Fruit fly (Drosophila melanogaster) whole organism, embryonic: ENCODE data around the gene CG5104.
A peak's percentile ranks its signal among the peaks of the same experiment; 100 is the strongest.
"Not testable (repeated sequence)": the region's sequence is repeated elsewhere in the genome, so short reads cannot be mapped to it uniquely, and the experiment has no call there.

ENCODE experiments used
- Aef1 ChIP-seq: fragments of 200-800 bp; sonication (Bioruptor generic); IDR thresholded peaks from 3 replicates; pipeline ENCODE4 v1.3.6; 2022; ENCODE audit warnings: missing biosample characterization, missing genetic modification characterization
- Awh ChIP-seq: fragments of 200-800 bp; sonication (Bioruptor generic); IDR thresholded peaks from 2 replicates; pipeline ENCODE4, ENCODE4 v1.3.6; 2022; ENCODE audit warnings: missing biosample characterization, missing genetic modification characterization
- B-H1 ChIP-seq: fragments of 200-800 bp; sonication (Bioruptor generic); IDR thresholded peaks from 3 replicates; pipeline ENCODE4 v1.3.6; 2022; ENCODE audit warnings: missing biosample characterization, missing genetic modification characterization
- Blimp-1 ChIP-seq: fragments of 200-800 bp; sonication (Bioruptor generic); optimal IDR thresholded peaks from 3 replicates; lab custom pipeline; 2018; ENCODE audit warnings: missing biosample characterization, missing genetic modification characterization, mild to moderate bottlenecking, moderate library complexity, missing genetic modification reagents
- CG10979 ChIP-seq: fragments of 200-800 bp; sonication (Bioruptor generic); optimal IDR thresholded peaks from 2 replicates; lab custom pipeline; 2018; ENCODE audit warnings: missing biosample characterization, mild to moderate bottlenecking, missing genetic modification characterization, moderate library complexity
- CG12236 ChIP-seq: fragments of 200-800 bp; sonication (Bioruptor generic); optimal IDR thresholded peaks from 2 replicates; lab custom pipeline; 2016; ENCODE audit warnings: missing biosample characterization, missing genetic modification characterization
- CG12299 ChIP-seq: fragments of 200-800 bp; sonication (Bioruptor generic); optimal IDR thresholded peaks from 2 replicates; lab custom pipeline; 2018; ENCODE audit warnings: missing biosample characterization, mild to moderate bottlenecking, missing genetic modification characterization
- CG12659 ChIP-seq: fragments of 200-800 bp; sonication (Bioruptor generic); optimal IDR thresholded peaks from 3 replicates; lab custom pipeline; 2017; ENCODE audit warnings: mild to moderate bottlenecking, missing biosample characterization, missing genetic modification reagents, missing genetic modification characterization
- CG12769 ChIP-seq: fragments of 200-800 bp; sonication (Bioruptor generic); optimal IDR thresholded peaks from 2 replicates; lab custom pipeline; 2019; ENCODE audit warnings: missing biosample characterization, mild to moderate bottlenecking, missing genetic modification characterization, moderate library complexity
- CG12942 ChIP-seq: fragments of 200-800 bp; sonication (Bioruptor generic); optimal IDR thresholded peaks from 3 replicates; lab custom pipeline; 2016; ENCODE audit warnings: missing biosample characterization, missing genetic modification characterization
- CG2116 ChIP-seq: fragments of 200-800 bp; sonication (Bioruptor generic); optimal IDR thresholded peaks from 3 replicates; lab custom pipeline; 2018; ENCODE audit warnings: missing biosample characterization, mild to moderate bottlenecking, missing genetic modification characterization
- CG2889 ChIP-seq: fragments of 200-800 bp; sonication (Bioruptor generic); IDR thresholded peaks from 3 replicates; pipeline ENCODE4 v1.3.6; 2022; ENCODE audit warnings: missing biosample characterization, missing genetic modification characterization
- CG6272 ChIP-seq: fragments of 200-800 bp; sonication (Bioruptor generic); IDR thresholded peaks from 2 replicates; pipeline ENCODE4 v1.3.6; 2022; ENCODE audit warnings: missing biosample characterization, missing genetic modification characterization
- CG7271 ChIP-seq: fragments of 200-800 bp; sonication (Bioruptor generic); optimal IDR thresholded peaks from 2 replicates; lab custom pipeline; 2018; ENCODE audit warnings: missing biosample characterization, mild to moderate bottlenecking, missing genetic modification characterization, moderate library complexity
- CG7963 ChIP-seq: fragments of 200-800 bp; sonication (Bioruptor generic); IDR thresholded peaks from 3 replicates; pipeline ENCODE4 v1.3.6; 2022; ENCODE audit warnings: missing biosample characterization, missing genetic modification characterization; ENCODE audit not compliant: partially characterized antibody
- CG8089 ChIP-seq: fragments of 200-800 bp; sonication (Bioruptor generic); optimal IDR thresholded peaks from 3 replicates; lab custom pipeline; 2016; ENCODE audit warnings: missing biosample characterization, missing genetic modification characterization
- CG8924 ChIP-seq: fragments of 200-800 bp; optimal IDR thresholded peaks from 3 replicates; lab custom pipeline; 2019; ENCODE audit warnings: missing biosample characterization, mild to moderate bottlenecking, missing genetic modification characterization, moderate library complexity
- CG9215 ChIP-seq: fragments of 200-800 bp; sonication (Bioruptor generic); IDR thresholded peaks from 2 replicates; pipeline ENCODE4 v1.3.6; 2022; ENCODE audit warnings: missing biosample characterization, missing genetic modification characterization
- CG9932 ChIP-seq: fragments of 200-800 bp; sonication (Bioruptor generic); IDR thresholded peaks from 2 replicates; pipeline ENCODE4 v1.3.6; 2022; ENCODE audit warnings: missing biosample characterization, missing genetic modification characterization
- CTCF ChIP-seq: fragments of 200-800 bp; sonication (Bioruptor generic); optimal IDR thresholded peaks from 2 replicates; lab custom pipeline; 2017; ENCODE audit warnings: missing biosample characterization, mild to moderate bottlenecking, missing genetic modification characterization, moderate library complexity
- Camta ChIP-seq: fragments of 200-800 bp; sonication (Bioruptor generic); optimal IDR thresholded peaks from 2 replicates; lab custom pipeline; 2016; ENCODE audit warnings: missing biosample characterization, missing genetic modification characterization
- CoRest ChIP-seq: fragments of 200-800 bp; sonication (Bioruptor generic); optimal IDR thresholded peaks from 3 replicates; lab custom pipeline; 2018; ENCODE audit warnings: missing biosample characterization, mild to moderate bottlenecking, missing genetic modification characterization, moderate library complexity
- Dll ChIP-seq: fragments of 200-800 bp; sonication (Bioruptor generic); IDR thresholded peaks from 4 replicates; pipeline ENCODE4 v1.3.6; 2022; ENCODE audit warnings: missing biosample characterization, missing genetic modification characterization; ENCODE audit not compliant: partially characterized antibody
- Ets65A ChIP-seq: fragments of 200-800 bp; sonication (Bioruptor generic); peaks from one replicate; lab custom pipeline; 2016; ENCODE audit warnings: missing biosample characterization, missing genetic modification characterization
- Mes4 ChIP-seq: fragments of 200-800 bp; sonication (Bioruptor generic); optimal IDR thresholded peaks from 2 replicates; lab custom pipeline; 2016; ENCODE audit warnings: missing biosample characterization, missing genetic modification characterization
- Six4 ChIP-seq: fragments of 200-800 bp; sonication (Bioruptor generic); optimal IDR thresholded peaks from 2 replicates; lab custom pipeline; 2016; ENCODE audit warnings: missing biosample characterization, missing genetic modification characterization
- Sry-δ ChIP-seq: fragments of 200-800 bp; sonication (Bioruptor generic); optimal IDR thresholded peaks from 2 replicates; lab custom pipeline; 2016; ENCODE audit warnings: missing biosample characterization, missing genetic modification characterization
- abd-A ChIP-seq: fragments of 200-800 bp; sonication (Bioruptor generic); optimal IDR thresholded peaks from 3 replicates; lab custom pipeline; 2019; ENCODE audit warnings: missing biosample characterization, mild to moderate bottlenecking, missing genetic modification characterization, moderate library complexity
- ac ChIP-seq: fragments of 200-800 bp; sonication (Bioruptor generic); optimal IDR thresholded peaks from 3 replicates; lab custom pipeline; 2017; ENCODE audit warnings: missing biosample characterization, mild to moderate bottlenecking, missing genetic modification characterization
- amos ChIP-seq: fragments of 200-800 bp; sonication (Bioruptor generic); IDR thresholded peaks from 2 replicates; pipeline ENCODE4 v1.3.6; 2022; ENCODE audit warnings: missing biosample characterization, missing genetic modification characterization; ENCODE audit not compliant: partially characterized antibody
- bcd ChIP-seq: fragments of 200-800 bp; sonication (Bioruptor generic); optimal IDR thresholded peaks from 2 replicates; lab custom pipeline; 2017; ENCODE audit warnings: missing biosample characterization, mild to moderate bottlenecking, missing genetic modification characterization
- btn ChIP-seq: fragments of 200-800 bp; sonication (Bioruptor generic); optimal IDR thresholded peaks from 2 replicates; lab custom pipeline; 2016; ENCODE audit warnings: missing biosample characterization, missing genetic modification characterization
- disco-r ChIP-seq: fragments of 200-800 bp; sonication (Bioruptor generic); optimal IDR thresholded peaks from 2 replicates; lab custom pipeline; 2016; ENCODE audit warnings: missing biosample characterization, missing genetic modification characterization
- fd64A ChIP-seq: fragments of 200-800 bp; sonication (Bioruptor generic); optimal IDR thresholded peaks from 3 replicates; lab custom pipeline; 2018; ENCODE audit warnings: missing biosample characterization, mild to moderate bottlenecking, missing genetic modification characterization
- gt ChIP-seq: fragments of 200-800 bp; sonication (Bioruptor generic); IDR thresholded peaks from 2 replicates; pipeline ENCODE4 v1.3.6; 2022; ENCODE audit warnings: missing biosample characterization, missing genetic modification characterization
- hbn ChIP-seq: fragments of 200-800 bp; sonication (Bioruptor generic); IDR thresholded peaks from 2 replicates; pipeline ENCODE4 v1.3.6; 2022; ENCODE audit warnings: missing biosample characterization, missing genetic modification characterization; ENCODE audit not compliant: partially characterized antibody
- nerfin-1 ChIP-seq: fragments of 200-800 bp; sonication (Bioruptor generic); optimal IDR thresholded peaks from 3 replicates; lab custom pipeline; 2019; ENCODE audit warnings: missing biosample characterization, mild to moderate bottlenecking, missing genetic modification characterization, moderate library complexity
- nerfin-2 ChIP-seq: fragments of 200-800 bp; sonication (Bioruptor generic); IDR thresholded peaks from 2 replicates; pipeline ENCODE4 v1.3.6; 2022; ENCODE audit warnings: missing biosample characterization, missing genetic modification characterization; ENCODE audit not compliant: partially characterized antibody
- oc ChIP-seq: fragments of 200-800 bp; sonication (Bioruptor generic); optimal IDR thresholded peaks from 2 replicates; lab custom pipeline; 2018; ENCODE audit warnings: missing biosample characterization, mild to moderate bottlenecking, missing genetic modification characterization, moderate library complexity
- otp ChIP-seq: fragments of 200-800 bp; sonication (Bioruptor generic); IDR thresholded peaks from 3 replicates; pipeline ENCODE4, ENCODE4 v1.3.6; 2022; ENCODE audit warnings: missing biosample characterization, missing genetic modification characterization
- schlank ChIP-seq: fragments of 200-800 bp; sonication (Bioruptor generic); optimal IDR thresholded peaks from 2 replicates; lab custom pipeline; 2018; ENCODE audit warnings: missing biosample characterization, mild to moderate bottlenecking, missing genetic modification characterization
- sd ChIP-seq: fragments of 200-800 bp; sonication (Bioruptor generic); optimal IDR thresholded peaks from 3 replicates; lab custom pipeline; 2018; ENCODE audit warnings: missing biosample characterization, mild to moderate bottlenecking, missing genetic modification characterization, moderate library complexity
- sima ChIP-seq: fragments of 200-800 bp; sonication (Bioruptor generic); optimal IDR thresholded peaks from 2 replicates; lab custom pipeline; 2016; ENCODE audit warnings: missing biosample characterization, missing genetic modification characterization
- tna ChIP-seq: fragments of 200-800 bp; sonication (Bioruptor generic); IDR thresholded peaks from 2 replicates; pipeline ENCODE4 v1.3.6; 2022; ENCODE audit warnings: missing biosample characterization, missing genetic modification characterization; ENCODE audit not compliant: partially characterized antibody
- zen2 ChIP-seq: fragments of 200-800 bp; sonication (Bioruptor generic); IDR thresholded peaks from 3 replicates; pipeline ENCODE4 v1.3.6; 2022; ENCODE audit warnings: missing biosample characterization, missing genetic modification characterization; ENCODE audit not compliant: partially characterized antibody
- zf30C ChIP-seq: fragments of 200-800 bp; sonication (Bioruptor generic); optimal IDR thresholded peaks from 3 replicates; lab custom pipeline; 2018; ENCODE audit warnings: missing biosample characterization, mild to moderate bottlenecking, missing genetic modification characterization
- zfh1 ChIP-seq: fragments of 200-800 bp; sonication (Bioruptor generic); IDR thresholded peaks from 3 replicates; pipeline ENCODE4 v1.3.6; 2022; ENCODE audit warnings: missing biosample characterization, missing genetic modification characterization
- zfh2 ChIP-seq: fragments of 200-800 bp; sonication (Bioruptor generic); optimal IDR thresholded peaks from 2 replicates; lab custom pipeline; 2016; ENCODE audit warnings: missing biosample characterization, missing genetic modification characterization

CG5104 gene

dm6 chr3L:20498204-20498603 is 22.6 kb upstream of the CG5104 start (continued):
- 0 out of 2 replicates have a peak, but pooled peaks have one; percentile 19 for TF ChIP-seq gt (GFP tag; lab: Robert Waterston, UW)
- TF ChIP-seq CG2889 (GFP tag; lab: Robert Waterston, UW): no peak
- 0 out of 3 replicates have a peak, but pooled peaks have one; percentile 30 for TF ChIP-seq otp
- no peak for TF ChIP-seq disco-r (GFP tag; lab: Kevin White, UChicago)
- TF ChIP-seq CTCF (GFP tag; lab: Kevin White, UChicago): peak; percentile 87
- no peak for TF ChIP-seq schlank (tag; lab: Kevin White, UChicago)
- 0 out of 2 replicates have a peak, but pooled peaks have one; percentile 19 for TF ChIP-seq amos (GFP tag; lab: Robert Waterston, UW)
- TF ChIP-seq zfh1 (GFP tag; lab: Robert Waterston, UW): no peak
- TF ChIP-seq CG9932 (GFP tag; lab: Robert Waterston, UW): no peak
- TF ChIP-seq hbn (GFP tag; lab: Robert Waterston, UW): no peak
- TF ChIP-seq CG12236 (GFP tag; lab: Kevin White, UChicago): no peak
- TF ChIP-seq CoRest (tag; lab: Kevin White, UChicago): no peak
- no peak for TF ChIP-seq zfh2 (GFP tag; lab: Kevin White, UChicago)
- no peak for TF ChIP-seq Awh (GFP tag; lab: Robert Waterston, UW)
- no peak for TF ChIP-seq CG12942 (GFP tag; lab: Kevin White, UChicago)
- TF ChIP-seq CG12299: no peak
- no peak for TF ChIP-seq btn (GFP tag; lab: Kevin White, UChicago)
- TF ChIP-seq zen2 (GFP tag; lab: Robert Waterston, UW): no peak
- no peak for TF ChIP-seq fd64A (GFP tag; lab: Kevin White, UChicago)
- TF ChIP-seq Six4 (GFP tag; lab: Kevin White, UChicago): no peak

dm6 chr3L:20499536-20499935 is 21.3 kb upstream of the CG5104 start, which contains the start of gene CG18281:
CG18281 (plus strand) TSS chr3L:20499836.
- TF ChIP-seq CG10979 (tag; lab: Kevin White, UChicago); sd (tag; lab: Kevin White, UChicago); CG6272 (GFP tag; lab: Robert Waterston, UW): not testable (repeated sequence)
- TF ChIP-seq, all 482 proteins: peak for 0; not testable (repeated sequence) for 482

dm6 chr3L:20503256-20503655 is 17.6 kb upstream of the CG5104 start:
- TF ChIP-seq B-H1 (GFP tag; lab: Robert Waterston, UW) (no peak), oc (no peak), CG7963 (GFP tag; lab: Robert Waterston, UW) (peak; percentile 42; the same call in 2 of the 3 replicates), nerfin-2 (GFP tag; lab: Robert Waterston, UW) (peak; percentile 54), Ets65A (GFP tag; lab: Kevin White, UChicago) (peak; percentile 52), Blimp-1 (no peak), abd-A (no peak), tna (peak; percentile 50; the same call in 1 of the 2 replicates), CG9215 (GFP tag; lab: Robert Waterston, UW) (no peak), CG7271 (tag; lab: Kevin White, UChicago) (no peak), CG12769 (no peak), CG8089 (GFP tag; lab: Kevin White, UChicago) (no peak), CG2116 (GFP tag; lab: Kevin White, UChicago) (no peak), bcd (GFP tag; lab: Kevin White, UChicago) (no peak), Mes4 (GFP tag; lab: Kevin White, UChicago) (no peak), Aef1 (GFP tag; lab: Robert Waterston, UW) (no peak), sima (no peak), CG12659 (no peak), ac (GFP tag; lab: Kevin White, UChicago) (no peak), nerfin-1 (tag; lab: Kevin White, UChicago) (no peak), Dll (0 out of 4 replicates have a peak, but pooled peaks have one; percentile 24), CG8924 (tag; lab: Kevin White, UChicago) (no peak), Sry-δ (GFP tag; lab: Kevin White, UChicago) (no peak), Camta (GFP tag; lab: Kevin White, UChicago) (no peak), sd (tag; lab: Kevin White, UChicago) (no peak), zf30C (no peak)
